Worm (Caenorhabditis elegans) whole organism, early embryonic: ENCODE data around the gene F37C12.10.

ENCODE experiments used
- B0310.2 ChIP-seq: sonication (generic microtip); optimal IDR thresholded peaks from 2 replicates; lab custom pipeline; 2016; ENCODE audit warnings: mild to moderate bottlenecking, missing genetic modification characterization, missing compliant biosample characterization
- aly-1 ChIP-seq: sonication (generic microtip); optimal IDR thresholded peaks from 2 replicates; lab custom pipeline; 2016; ENCODE audit warnings: missing genetic modification characterization, missing compliant biosample characterization
- ama-1 ChIP-seq: fragments of 150-350 bp; optimal IDR thresholded peaks from 2 replicates; lab custom pipeline; 2014
- ceh-13 ChIP-seq: fragments of 200-800 bp; sonication (Bioruptor generic); optimal IDR thresholded peaks from 2 replicates; lab custom pipeline; 2018; ENCODE audit warnings: mild to moderate bottlenecking, missing genetic modification characterization, missing compliant biosample characterization
- ets-7 ChIP-seq: sonication (generic microtip); optimal IDR thresholded peaks from 2 replicates; lab custom pipeline; 2016; ENCODE audit warnings: missing genotype, missing genetic modification characterization, missing compliant biosample characterization
- hmbx-1 ChIP-seq: sonication (generic microtip); optimal IDR thresholded peaks from 2 replicates; lab custom pipeline; 2016; ENCODE audit warnings: mild to moderate bottlenecking, missing genetic modification characterization, missing compliant biosample characterization
- hnd-1 ChIP-seq: sonication (generic microtip); optimal IDR thresholded peaks from 2 replicates; lab custom pipeline; 2016; ENCODE audit warnings: missing genetic modification characterization, missing compliant biosample characterization
- sea-1 ChIP-seq: fragments of 200-800 bp; sonication (Bioruptor generic); conservative IDR thresholded peaks from 2 replicates; pipeline ENCODE4 v1.3.6; 2022; ENCODE audit warnings: missing genetic modification characterization, missing compliant biosample characterization

DNA sequence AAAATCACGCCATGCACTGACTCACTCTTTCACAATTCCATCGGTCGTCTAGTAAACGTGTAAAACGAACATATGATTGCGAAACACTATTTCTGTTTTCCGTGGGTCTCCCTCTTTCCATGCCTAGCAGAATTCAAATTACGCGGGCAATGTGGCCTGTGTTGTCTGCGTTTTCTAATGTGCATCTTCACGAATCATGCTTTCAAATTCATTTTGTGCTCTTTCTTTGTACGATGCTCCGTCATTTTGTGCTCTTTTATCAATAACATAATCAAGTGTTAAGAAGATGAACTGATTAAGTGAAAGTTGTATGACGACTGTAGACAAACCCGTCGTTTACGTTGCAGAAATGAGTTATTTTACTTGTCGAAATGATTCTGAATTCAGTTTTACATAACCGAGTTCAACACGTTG, 22.4 kb downstream of the F37C12.10 start:
- TF ChIP-seq ceh-13 (GFP tag; lab: Kevin White, UChicago): no peak
- TF ChIP-seq ama-1 (lab: Kevin White, UChicago): no peak
- TF ChIP-seq aly-1 (tag; lab: Kevin White, UChicago): no peak
- no peak for TF ChIP-seq sea-1 (GFP tag; lab: Robert Waterston, UW)
- TF ChIP-seq ets-7: no peak
- no peak for TF ChIP-seq hnd-1 (tag; lab: Kevin White, UChicago)
- TF ChIP-seq hmbx-1 (tag; lab: Kevin White, UChicago): no peak
- TF ChIP-seq B0310.2 (tag; lab: Kevin White, UChicago): no peak
